Worm (Caenorhabditis elegans) whole organism, L1 larva: Measurements from ENCODE around the gene C02B8.12.

Experiments used
- dsc-1 ChIP-seq: sonication (generic microtip); optimal IDR thresholded peaks from 2 replicates; lab custom pipeline; 2016; ENCODE audit warnings: mild to moderate bottlenecking, missing genetic modification characterization, missing compliant biosample characterization
- elt-2 ChIP-seq: sonication (generic microtip); optimal IDR thresholded peaks from 2 replicates; lab custom pipeline; 2016; ENCODE audit warnings: missing genetic modification characterization, mild to moderate bottlenecking, inconsistent platforms, missing compliant biosample characterization, missing genetic modification reagents
- fos-1 ChIP-seq: fragments of 150-350 bp; optimal IDR thresholded peaks from 2 replicates; lab custom pipeline; 2014; ENCODE audit warnings: missing biosample characterization, missing genetic modification characterization
- nhr-237 ChIP-seq: fragments of 150-350 bp; optimal IDR thresholded peaks from 2 replicates; lab custom pipeline; 2014; ENCODE audit warnings: missing biosample characterization, missing genetic modification characterization
- pqm-1 ChIP-seq: sonication (generic microtip); optimal IDR thresholded peaks from 3 replicates; lab custom pipeline; 2017; ENCODE audit warnings: missing biosample characterization, missing genetic modification characterization
- rnt-1 ChIP-seq: sonication (generic microtip); optimal IDR thresholded peaks from 2 replicates; lab custom pipeline; 2016; ENCODE audit warnings: mild to moderate bottlenecking, missing genetic modification characterization, moderate library complexity, missing compliant biosample characterization
- snpc-4 ChIP-seq: fragments of 150-350 bp; optimal IDR thresholded peaks from 2 replicates; lab custom pipeline; 2014; ENCODE audit warnings: missing biosample characterization, missing genetic modification characterization

DNA sequence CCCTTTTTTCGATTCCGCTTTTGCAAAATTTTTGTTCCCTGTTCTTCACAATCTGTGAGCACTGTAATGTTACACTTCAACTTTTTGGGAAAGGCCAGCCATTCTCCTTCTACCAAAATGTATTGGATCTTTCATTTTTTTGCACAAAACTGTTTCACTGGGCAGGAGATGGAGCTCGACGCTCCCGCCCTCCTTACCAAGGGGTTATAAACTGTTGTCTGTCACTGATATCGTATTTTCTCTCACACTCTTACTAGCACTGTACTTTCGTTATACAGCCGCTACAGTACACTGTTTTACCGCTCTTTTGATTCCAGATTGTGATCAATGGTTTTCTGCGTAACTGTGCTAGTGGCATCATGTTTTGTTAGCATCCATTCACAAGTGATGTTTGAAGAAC, 45.4 kb downstream of the C02B8.12 start, which contains the start of gene C46F2.1:
- no peak for TF ChIP-seq dsc-1 (tag; lab: Kevin White, UChicago)
- TF ChIP-seq snpc-4 (tag; lab: Kevin White, UChicago), result no peak
- no peak for TF ChIP-seq fos-1
- TF ChIP-seq pqm-1 (tag; lab: Kevin White, UChicago), result no peak
- no peak for TF ChIP-seq rnt-1 (tag; lab: Kevin White, UChicago)
- no peak for TF ChIP-seq elt-2
- no peak for TF ChIP-seq nhr-237
